Worm (Caenorhabditis elegans): ENCODE results near the gene npr-31.

Gene npr-31

DNA sequence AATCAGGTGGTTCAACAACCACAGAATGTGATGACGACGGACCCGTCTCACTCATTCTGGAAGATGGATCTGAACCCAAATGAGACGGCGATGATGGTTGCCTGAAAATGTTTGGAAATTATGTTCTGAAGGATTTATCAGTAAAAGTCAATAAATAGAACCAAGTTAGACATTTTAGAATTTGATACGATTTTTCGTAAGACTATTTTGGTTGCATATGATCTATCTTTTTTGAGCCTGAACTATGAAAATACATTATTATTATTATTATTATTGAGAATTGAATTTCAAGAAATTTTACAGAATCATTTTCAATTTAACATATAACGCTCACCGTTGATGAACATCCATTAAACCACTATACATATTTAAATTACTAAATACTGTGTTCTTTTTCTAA is 34.5 kb upstream of the npr-31 start, which contains the start of gene F10E7.9:
F10E7.9 (minus strand) TSS at position 101 of the 400 bp plus-strand sequence.
- TF ChIP-seq nhr-2 (tag; optimal IDR thresholded peaks at IDR 0.05) (no peak), nhr-237 (tag; optimal IDR thresholded peaks at IDR 0.05) (no peak), ceh-83 (GFP tag; optimal IDR thresholded peaks at IDR 0.05) (no peak), ces-1 (GFP tag; optimal IDR thresholded peaks at IDR 0.05) (no peak), nhr-28 (tag; optimal IDR thresholded peaks at IDR 0.05) (no peak), snpc-4 (tag; optimal IDR thresholded peaks at IDR 0.05) (no peak), lin-32 (GFP tag; optimal IDR thresholded peaks at IDR 0.05) (no peak), unc-39 (tag; optimal IDR thresholded peaks at IDR 0.05) (no peak), cnd-1 (tag; optimal IDR thresholded peaks at IDR 0.05) (no peak), ztf-11 (tag; optimal IDR thresholded peaks at IDR 0.05) (no peak)

DNA sequence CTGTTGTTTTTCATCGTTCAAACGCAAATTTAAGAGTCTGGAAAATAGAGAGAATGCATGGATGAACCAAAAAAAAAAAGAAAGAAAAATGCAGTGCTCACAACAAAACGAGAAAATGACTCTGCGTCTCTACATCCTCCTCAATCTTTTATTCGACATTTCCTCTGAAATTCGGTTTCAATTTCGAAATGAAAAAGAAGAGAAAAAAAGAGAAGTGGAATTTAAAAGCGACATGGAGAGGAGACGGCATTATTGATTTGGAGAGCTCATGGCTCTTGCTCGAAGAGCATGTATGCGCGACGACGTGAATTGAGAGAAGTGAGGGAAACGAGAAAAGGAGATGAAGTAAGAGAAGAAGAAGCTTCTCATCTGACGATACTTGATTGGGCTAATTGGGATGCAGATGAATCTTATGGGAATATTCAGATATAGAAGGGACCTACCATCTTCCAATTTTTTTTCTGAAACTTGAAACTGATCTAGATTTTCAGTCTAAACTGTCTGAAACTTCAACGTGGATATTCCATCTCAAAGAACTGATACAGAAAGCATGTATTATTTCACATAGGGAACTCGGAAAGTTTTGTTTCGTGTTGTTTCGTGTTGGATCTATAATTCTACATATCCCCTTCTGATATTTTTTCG is 33.3 kb upstream of the npr-31 start:
- TF ChIP-seq elt-1 (tag; optimal IDR thresholded peaks at IDR 0.05; ENCODE audit: borderline replicate concordance, insufficient read depth) (no peak), ceh-39 (tag; optimal IDR thresholded peaks at IDR 0.05) (no peak), nhr-237 (tag; optimal IDR thresholded peaks at IDR 0.05) (no peak), ces-1 (GFP tag; optimal IDR thresholded peaks at IDR 0.05) (peak; percentile 59)

DNA sequence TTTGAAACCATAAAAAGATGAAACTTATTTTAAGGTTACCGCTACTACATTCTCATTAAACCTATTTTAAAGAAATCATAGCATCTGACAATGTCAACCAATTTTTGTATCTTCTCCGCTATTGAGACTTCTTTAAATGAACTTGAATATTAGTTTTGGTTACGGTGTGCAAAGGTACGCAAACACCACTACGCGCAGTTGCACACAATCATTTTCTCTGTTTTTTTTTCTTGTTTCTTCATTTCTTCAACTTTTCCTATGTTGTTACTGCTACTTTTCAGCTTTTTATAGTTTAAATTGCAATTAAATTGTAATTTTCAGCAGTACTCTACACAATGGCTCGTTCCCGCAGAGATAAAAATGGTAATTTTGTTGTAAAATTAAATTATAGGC is 32.8 kb upstream of the npr-31 start, which contains the start of gene F10E7.5:
F10E7.5 (plus strand) TSS at position 322 of the 393 bp plus-strand sequence.
- TF ChIP-seq mls-2 (tag; optimal IDR thresholded peaks at IDR 0.05) (no peak), nhr-237 (tag; optimal IDR thresholded peaks at IDR 0.05) (peak; percentile 37), nhr-12 (tag; optimal IDR thresholded peaks at IDR 0.05) (no peak), unc-62 (GFP tag; optimal IDR thresholded peaks at IDR 0.05) (peak; percentile 3), unc-120 (tag; optimal IDR thresholded peaks at IDR 0.05; ENCODE audit: poor library complexity, severe bottlenecking) (peak; percentile 22), lin-13 (tag; optimal IDR thresholded peaks at IDR 0.05) (peak; percentile 57), mep-1 (tag; optimal IDR thresholded peaks at IDR 0.05) (peak; percentile 24), lsy-2 (tag; optimal IDR thresholded peaks at IDR 0.05) (peak; percentile 98), ceh-83 (GFP tag; optimal IDR thresholded peaks at IDR 0.05) (peak; percentile 14)

DNA sequence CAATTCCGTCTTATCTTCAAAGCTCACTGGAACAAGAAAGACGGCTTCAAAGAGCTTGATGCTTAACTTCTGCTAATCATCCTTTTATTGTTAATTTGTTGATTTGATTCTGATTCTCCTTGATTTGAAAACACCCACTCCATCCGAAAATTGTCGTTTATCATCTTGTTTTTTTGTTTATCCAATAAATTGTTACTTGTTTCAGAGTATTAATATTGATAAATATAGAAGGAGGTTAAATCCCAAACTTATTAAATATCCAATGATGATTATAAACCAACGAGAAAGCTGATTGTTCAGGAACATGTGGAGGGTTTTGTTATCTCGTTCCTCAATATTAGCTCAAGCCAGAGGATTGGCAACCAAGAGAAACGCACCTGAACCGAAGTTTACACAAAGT is 31.6 kb upstream of the npr-31 start, which contains the start of gene F10E7.6:
F10E7.6 (plus strand) TSS at position 301 of the 400 bp plus-strand sequence.
- TF ChIP-seq ztf-11 (tag; optimal IDR thresholded peaks at IDR 0.05) (no peak), sem-2 (GFP tag; optimal IDR thresholded peaks at IDR 0.05) (no peak), zip-8 (tag; optimal IDR thresholded peaks at IDR 0.05) (no peak), mls-2 (tag; optimal IDR thresholded peaks at IDR 0.05) (no peak)

DNA sequence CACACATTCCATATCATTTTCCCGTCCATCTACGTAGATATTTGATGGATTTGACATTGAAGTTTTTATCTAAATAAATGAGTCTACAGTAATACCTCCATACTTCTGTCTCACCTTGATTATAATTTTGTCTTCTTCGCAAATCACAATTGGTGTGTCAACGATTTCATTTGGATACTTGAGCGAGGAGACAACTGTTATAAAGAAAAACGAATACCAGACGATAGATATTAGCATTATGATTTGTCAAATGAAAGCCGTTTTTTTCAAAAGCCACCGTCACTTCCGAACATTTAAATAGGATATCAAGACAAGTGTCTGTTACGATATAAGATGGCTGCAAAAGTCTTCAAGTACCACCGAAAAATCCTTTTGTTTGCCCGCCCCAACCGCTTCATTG is 28.8 kb upstream of the npr-31 start, which contains the start of gene cutl-5:
cutl-5 (minus strand) TSS at position 269 of the 400 bp plus-strand sequence.
- TF ChIP-seq bed-3 (GFP tag; optimal IDR thresholded peaks at IDR 0.05), result no peak
- TF ChIP-seq blmp-1 (tag; optimal IDR thresholded peaks at IDR 0.05), result no peak
- TF ChIP-seq mls-2 (tag; optimal IDR thresholded peaks at IDR 0.05), result no peak
- no peak for TF ChIP-seq nhr-28 (tag; optimal IDR thresholded peaks at IDR 0.05)
- no peak for TF ChIP-seq drap-1 (GFP tag; optimal IDR thresholded peaks at IDR 0.05)

DNA sequence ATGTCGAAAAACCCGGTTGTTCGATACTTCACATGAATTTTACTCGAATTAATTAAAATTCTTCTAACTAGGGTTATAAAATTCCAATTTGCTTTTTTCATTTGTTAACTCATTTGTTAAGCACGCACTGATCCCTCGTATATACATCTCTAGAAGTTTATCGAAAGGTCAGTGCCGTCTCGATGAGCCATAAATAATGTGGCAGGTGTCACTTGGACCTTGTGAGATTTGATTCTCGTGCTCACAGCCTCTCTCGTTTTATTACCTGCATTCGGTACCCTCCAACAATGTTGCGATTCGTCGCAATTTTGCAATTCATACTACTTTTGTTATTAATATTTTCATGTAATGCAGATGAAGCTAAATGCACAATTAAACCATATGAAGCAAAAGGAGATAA is 28.1 kb upstream of the npr-31 start, which contains the start of gene spon-1:
spon-1 (plus strand) TSS at position 208 of the 400 bp plus-strand sequence.
- TF ChIP-seq unc-120 (tag; optimal IDR thresholded peaks at IDR 0.05; ENCODE audit: poor library complexity, severe bottlenecking) (peak; percentile 14), lin-32 (GFP tag; optimal IDR thresholded peaks at IDR 0.05) (no peak), drap-1 (GFP tag; optimal IDR thresholded peaks at IDR 0.05) (no peak), M03D4.4 (tag; optimal IDR thresholded peaks at IDR 0.05) (no peak), blmp-1 (tag; optimal IDR thresholded peaks at IDR 0.05) (no peak), nhr-2 (tag; optimal IDR thresholded peaks at IDR 0.05) (peak; percentile 46), nhr-28 (tag; optimal IDR thresholded peaks at IDR 0.05) (no peak), pha-4 (tag; optimal IDR thresholded peaks at IDR 0.05) (no peak), sem-2 (GFP tag; optimal IDR thresholded peaks at IDR 0.05) (no peak), unc-62 (GFP tag; optimal IDR thresholded peaks at IDR 0.05) (peak; percentile 54), hlh-1 (tag; optimal IDR thresholded peaks at IDR 0.05) (peak; percentile 73), nhr-237 (tag; optimal IDR thresholded peaks at IDR 0.05) (no peak), elt-3 (tag; optimal IDR thresholded peaks at IDR 0.05) (no peak), snpc-4 (tag; optimal IDR thresholded peaks at IDR 0.05) (no peak), ceh-39 (tag; optimal IDR thresholded peaks at IDR 0.05) (no peak), bed-3 (GFP tag; optimal IDR thresholded peaks at IDR 0.05) (no peak), tbx-8 (GFP tag; optimal IDR thresholded peaks at IDR 0.05) (no peak), ces-1 (GFP tag; optimal IDR thresholded peaks at IDR 0.05) (no peak), lsy-2 (tag; optimal IDR thresholded peaks at IDR 0.05) (no peak), flh-1 (GFP tag; optimal IDR thresholded peaks at IDR 0.05) (no peak), zip-8 (tag; optimal IDR thresholded peaks at IDR 0.05) (no peak)
